Worm (Caenorhabditis elegans) whole organism, midembryonic: ENCODE measurements around the gene cky-1.

Experiments
- T22C8.4 ChIP-seq: fragments of 200-800 bp; sonication (Bioruptor generic); IDR thresholded peaks from 2 replicates; pipeline ENCODE4 v1.3.6; 2022; ENCODE audit warnings: missing genetic modification characterization, missing compliant biosample characterization
- cog-1 ChIP-seq: sonication (generic microtip); optimal IDR thresholded peaks from 2 replicates; lab custom pipeline; 2016; ENCODE audit warnings: missing genetic modification characterization, missing compliant biosample characterization
- flt-1 ChIP-seq: fragments of 200-800 bp; sonication (Bioruptor generic); IDR thresholded peaks from 2 replicates; pipeline ENCODE4 v1.3.6; 2022; ENCODE audit warnings: missing genetic modification characterization, missing compliant biosample characterization
- klf-2 ChIP-seq: fragments of 200-800 bp; sonication (Bioruptor generic); conservative IDR thresholded peaks from 2 replicates; pipeline ENCODE4 v1.3.6; 2022; ENCODE audit warnings: missing genetic modification reagents, missing genetic modification characterization, missing compliant biosample characterization
- med-1 ChIP-seq: sonication (generic microtip); optimal IDR thresholded peaks from 2 replicates; lab custom pipeline; 2017; ENCODE audit warnings: missing genetic modification characterization, mild to moderate bottlenecking, missing compliant biosample characterization, antibody characterized with exemption, missing genetic modification reagents; ENCODE audit not compliant: insufficient read depth
- ref-1 ChIP-seq: fragments of 200-800 bp; sonication (Bioruptor generic); conservative IDR thresholded peaks from 2 replicates; pipeline ENCODE4 v1.3.6; 2022; ENCODE audit warnings: missing genetic modification reagents, missing genetic modification characterization, missing compliant biosample characterization
- tab-1 ChIP-seq: fragments of 200-800 bp; sonication (Bioruptor generic); IDR thresholded peaks from 2 replicates; pipeline ENCODE4 v1.3.6; 2022; ENCODE audit warnings: missing genetic modification characterization, missing compliant biosample characterization
- ztf-23 ChIP-seq: fragments of 200-800 bp; sonication (Bioruptor generic); IDR thresholded peaks from 2 replicates; pipeline ENCODE4 v1.3.6; 2022; ENCODE audit warnings: missing genetic modification reagents, missing genetic modification characterization, missing compliant biosample characterization
- ztf-29 ChIP-seq: fragments of 200-800 bp; sonication (Bioruptor generic); IDR thresholded peaks from 2 replicates; pipeline ENCODE4 v1.3.6; 2022; ENCODE audit warnings: missing genetic modification reagents, missing genetic modification characterization, missing compliant biosample characterization

Gene cky-1

DNA sequence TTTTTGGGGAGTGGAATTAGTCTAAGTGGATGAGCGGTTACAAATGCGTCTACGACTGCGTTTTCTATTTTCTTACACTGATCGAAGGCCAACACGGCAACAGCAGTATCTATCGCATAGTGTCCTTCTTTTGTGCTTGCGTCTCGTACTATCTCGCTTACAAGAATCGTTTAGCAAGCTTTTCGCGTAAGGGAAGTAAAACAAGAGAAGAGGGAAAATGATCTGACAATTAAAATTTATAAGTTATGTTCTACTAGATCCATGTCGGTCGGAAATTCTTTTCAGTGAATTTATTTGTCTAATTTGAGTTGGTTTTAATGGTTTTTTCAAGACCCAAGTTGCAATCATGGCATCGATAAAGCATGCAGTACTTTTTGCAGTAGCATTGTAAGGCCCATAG is 50.5 kb downstream of the cky-1 start, which contains the start of gene fkb-4:
TSS of gene fkb-4 (minus strand) at position 101 of the 400 bp plus-strand sequence.
- no peak for TF ChIP-seq cog-1 (tag; lab: Kevin White, UChicago)
- no peak for TF ChIP-seq flt-1 (GFP tag; lab: Robert Waterston, UW)
- TF ChIP-seq ztf-23 (GFP tag; lab: Robert Waterston, UW), result no peak
- no peak for TF ChIP-seq med-1 (GFP tag; lab: Kevin White, UChicago)
- TF ChIP-seq ref-1, result no peak
- no peak for TF ChIP-seq T22C8.4 (GFP tag; lab: Robert Waterston, UW)
- no peak for TF ChIP-seq tab-1
- no peak for TF ChIP-seq klf-2 (GFP tag; lab: Robert Waterston, UW)
- no peak for TF ChIP-seq ztf-29 (GFP tag; lab: Robert Waterston, UW)

DNA sequence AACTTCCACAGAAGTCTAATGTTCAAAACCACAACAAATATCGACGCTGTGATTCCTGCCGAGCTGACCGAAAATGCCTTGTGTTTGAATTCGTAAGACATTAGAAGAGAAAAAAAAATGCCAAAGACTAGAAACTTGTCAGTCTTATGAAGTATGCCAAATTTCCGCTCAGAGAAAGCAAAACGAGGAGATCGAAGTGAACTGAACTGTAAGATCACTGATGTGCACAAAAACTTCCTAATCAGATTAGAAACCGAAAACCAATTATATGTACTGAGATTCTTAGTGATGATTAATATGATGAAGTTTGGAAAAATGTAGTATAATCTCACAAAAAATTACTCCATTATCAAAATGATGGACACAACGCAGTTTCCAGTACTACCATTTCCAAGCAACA is 51.9 kb downstream of the cky-1 start, which contains the start of gene srbc-44:
TSS of gene srbc-44 (minus strand) at position 101 of the 400 bp plus-strand sequence.
- no peak for TF ChIP-seq cog-1 (tag; lab: Kevin White, UChicago)

DNA sequence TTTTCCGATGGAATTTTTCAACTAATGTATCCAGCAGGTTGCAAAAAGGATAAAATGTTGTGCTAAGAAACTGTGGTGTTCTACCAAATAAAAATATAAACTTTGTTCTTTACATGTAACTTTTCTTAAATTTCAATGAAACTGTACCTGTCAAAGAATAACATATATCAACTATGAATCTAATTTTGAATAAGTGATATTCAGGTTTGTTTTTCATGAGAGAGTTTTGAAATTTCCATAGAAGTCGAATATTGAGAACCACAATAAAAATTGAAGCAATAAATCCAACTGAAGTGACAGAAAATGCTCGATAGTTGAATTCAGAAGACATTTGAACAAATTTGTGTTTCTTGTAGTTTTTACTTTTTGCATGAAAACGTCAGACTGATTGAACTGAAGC is 53.7 kb downstream of the cky-1 start, which contains the start of gene srbc-43:
TSS of gene srbc-43 (minus strand) at position 331 of the 400 bp plus-strand sequence.
- TF ChIP-seq ztf-23 (GFP tag; lab: Robert Waterston, UW) (no peak), T22C8.4 (GFP tag; lab: Robert Waterston, UW) (no peak), tab-1 (no peak), ztf-29 (GFP tag; lab: Robert Waterston, UW) (no peak), flt-1 (GFP tag; lab: Robert Waterston, UW) (no peak), ref-1 (no peak), med-1 (GFP tag; lab: Kevin White, UChicago) (no peak), klf-2 (GFP tag; lab: Robert Waterston, UW) (no peak), cog-1 (tag; lab: Kevin White, UChicago) (no peak)
